Worm (Caenorhabditis elegans) whole organism, early embryonic: ENCODE measurements around the gene str-47.

ENCODE experiments used
- F13C5.2 ChIP-seq: sonication (generic microtip); optimal IDR thresholded peaks from 2 replicates; lab custom pipeline; 2017; ENCODE audit warnings: mild to moderate bottlenecking, missing genetic modification characterization, inconsistent platforms, missing compliant biosample characterization
- ama-1 ChIP-seq: fragments of 150-350 bp; optimal IDR thresholded peaks from 2 replicates; lab custom pipeline; 2014
- hnd-1 ChIP-seq: sonication (generic microtip); optimal IDR thresholded peaks from 2 replicates; lab custom pipeline; 2016; ENCODE audit warnings: missing genetic modification characterization, missing compliant biosample characterization
- scrt-1 ChIP-seq: fragments of 200-800 bp; sonication (Bioruptor generic); IDR thresholded peaks from 2 replicates; pipeline ENCODE4 v1.3.6; 2022; ENCODE audit warnings: missing genetic modification characterization, missing compliant biosample characterization
- tra-4 ChIP-seq: sonication (generic microtip); optimal IDR thresholded peaks from 2 replicates; lab custom pipeline; 2017; ENCODE audit warnings: missing genetic modification characterization, missing compliant biosample characterization

DNA sequence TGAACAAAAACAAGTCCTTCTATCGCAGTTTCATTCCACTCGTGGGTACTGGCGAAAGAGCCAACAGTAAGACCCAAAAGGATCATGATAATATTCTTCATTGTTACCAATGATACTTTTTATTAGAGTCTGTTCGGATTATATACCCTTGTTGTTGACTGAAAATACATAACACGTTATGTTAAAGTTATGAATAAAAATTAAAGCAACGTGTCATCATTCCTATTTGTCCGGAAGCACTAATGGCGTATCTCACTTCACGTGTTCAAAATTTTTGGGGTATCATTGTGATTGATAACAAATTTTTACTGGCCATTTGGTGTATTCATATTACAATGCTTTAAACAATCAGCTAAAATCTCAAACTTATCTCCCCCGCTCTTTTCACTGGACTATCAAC is 44.1 kb upstream of the str-47 start, which contains the start of gene scl-26:
- TF ChIP-seq F13C5.2 (tag; lab: Kevin White, UChicago) (no peak), ama-1 (no peak), hnd-1 (tag; lab: Kevin White, UChicago) (no peak), tra-4 (no peak), scrt-1 (GFP tag; lab: Robert Waterston, UW) (no peak)
